Fruit fly (Drosophila melanogaster) whole organism, prepupa: ENCODE results near the gene Cpr64Ad.

Experiments used
- CG10669 ChIP-seq: fragments of 200-800 bp; sonication (Bioruptor generic); optimal IDR thresholded peaks from 3 replicates; lab custom pipeline; 2018; ENCODE audit warnings: missing biosample characterization, mild to moderate bottlenecking, missing genetic modification characterization, moderate library complexity
- CG11294 ChIP-seq: fragments of 200-800 bp; sonication (Bioruptor generic); IDR thresholded peaks from 2 replicates; pipeline ENCODE4 v1.3.6; 2022; ENCODE audit warnings: missing biosample characterization, missing genetic modification characterization
- CG11902 ChIP-seq: fragments of 200-800 bp; sonication (Bioruptor generic); optimal IDR thresholded peaks from 3 replicates; lab custom pipeline; 2016; ENCODE audit warnings: missing biosample characterization, missing genetic modification characterization
- CG15336 ChIP-seq: fragments of 200-800 bp; sonication (Bioruptor generic); IDR thresholded peaks from 2 replicates; pipeline ENCODE4 v1.3.6; 2022; ENCODE audit warnings: missing biosample characterization, missing genetic modification characterization
- CG1621 ChIP-seq: fragments of 200-800 bp; sonication (Bioruptor generic); optimal IDR thresholded peaks from 3 replicates; lab custom pipeline; 2018; ENCODE audit warnings: missing biosample characterization, mild to moderate bottlenecking, missing genetic modification characterization
- CG16779 ChIP-seq: fragments of 200-800 bp; sonication (Bioruptor generic); optimal IDR thresholded peaks from 3 replicates; lab custom pipeline; 2017; ENCODE audit warnings: missing biosample characterization, mild to moderate bottlenecking, missing genetic modification characterization
- CG31627 ChIP-seq: fragments of 200-800 bp; sonication (Bioruptor generic); optimal IDR thresholded peaks from 3 replicates; lab custom pipeline; 2016; ENCODE audit warnings: missing biosample characterization, missing genetic modification characterization
- CG32006 ChIP-seq: fragments of 200-800 bp; sonication (Bioruptor generic); optimal IDR thresholded peaks from 3 replicates; lab custom pipeline; 2017; ENCODE audit warnings: missing biosample characterization, mild to moderate bottlenecking, missing genetic modification characterization
- CG34406 ChIP-seq: fragments of 200-800 bp; sonication (Bioruptor generic); optimal IDR thresholded peaks from 3 replicates; lab custom pipeline; 2016; ENCODE audit warnings: missing biosample characterization, missing genetic modification characterization
- CG3919 ChIP-seq: fragments of 200-800 bp; sonication (Bioruptor generic); optimal IDR thresholded peaks from 3 replicates; lab custom pipeline; 2016; ENCODE audit warnings: missing biosample characterization, missing genetic modification characterization
- CG4318 ChIP-seq: fragments of 200-800 bp; sonication (Bioruptor generic); optimal IDR thresholded peaks from 3 replicates; lab custom pipeline; 2017; ENCODE audit warnings: missing biosample characterization, mild to moderate bottlenecking, missing genetic modification characterization
- CG6163 ChIP-seq: fragments of 200-800 bp; sonication (Bioruptor generic); IDR thresholded peaks from 3 replicates; pipeline ENCODE4 v1.3.6; 2022; ENCODE audit warnings: missing biosample characterization, missing genetic modification characterization
- CG6276 ChIP-seq: fragments of 200-800 bp; sonication (Bioruptor generic); optimal IDR thresholded peaks from 2 replicates; lab custom pipeline; 2017; ENCODE audit warnings: missing biosample characterization, mild to moderate bottlenecking, missing genetic modification characterization
- CG7368 ChIP-seq: fragments of 200-800 bp; sonication (Bioruptor generic); optimal IDR thresholded peaks from 3 replicates; lab custom pipeline; 2016; ENCODE audit warnings: missing biosample characterization, missing genetic modification characterization
- CG8632 ChIP-seq: fragments of 200-800 bp; sonication (Bioruptor generic); optimal IDR thresholded peaks from 3 replicates; lab custom pipeline; 2016; ENCODE audit warnings: missing biosample characterization, missing genetic modification characterization
- CG9139 ChIP-seq: fragments of 200-800 bp; sonication (Bioruptor generic); optimal IDR thresholded peaks from 3 replicates; lab custom pipeline; 2017; ENCODE audit warnings: missing biosample characterization, mild to moderate bottlenecking, missing genetic modification characterization
- Eip75B ChIP-seq: fragments of 200-800 bp; sonication (Bioruptor generic); optimal IDR thresholded peaks from 3 replicates; lab custom pipeline; 2016; ENCODE audit warnings: missing biosample characterization, missing genetic modification characterization
- Eip93F ChIP-seq: fragments of 200-800 bp; sonication (Bioruptor generic); optimal IDR thresholded peaks from 2 replicates; lab custom pipeline; 2016; ENCODE audit warnings: missing biosample characterization, mild to moderate bottlenecking, missing genetic modification characterization
- Ets21C ChIP-seq: fragments of 200-800 bp; sonication (Bioruptor generic); optimal IDR thresholded peaks from 3 replicates; lab custom pipeline; 2016; ENCODE audit warnings: missing biosample characterization, missing genetic modification characterization
- Ets96B ChIP-seq: fragments of 200-800 bp; optimal IDR thresholded peaks from 2 replicates; lab custom pipeline; 2019; ENCODE audit warnings: missing biosample characterization, mild to moderate bottlenecking, missing genetic modification characterization, moderate library complexity
- Hr39 ChIP-seq: fragments of 200-800 bp; sonication (Bioruptor generic); optimal IDR thresholded peaks from 2 replicates; lab custom pipeline; 2016; ENCODE audit warnings: missing biosample characterization, missing genetic modification characterization
- Hr4 ChIP-seq: fragments of 200-800 bp; sonication (Bioruptor generic); optimal IDR thresholded peaks from 3 replicates; lab custom pipeline; 2016; ENCODE audit warnings: missing biosample characterization, missing genetic modification characterization
- Lpt ChIP-seq: fragments of 200-800 bp; sonication (Bioruptor generic); optimal IDR thresholded peaks from 3 replicates; lab custom pipeline; 2016; ENCODE audit warnings: missing biosample characterization, missing genetic modification characterization
- Sox102F ChIP-seq: fragments of 200-800 bp; sonication (Bioruptor generic); optimal IDR thresholded peaks from 2 replicates; lab custom pipeline; 2016; ENCODE audit warnings: missing biosample characterization, mild to moderate bottlenecking, missing genetic modification characterization
- Sox14 ChIP-seq: fragments of 200-800 bp; sonication (Bioruptor generic); optimal IDR thresholded peaks from 3 replicates; lab custom pipeline; 2016; ENCODE audit warnings: missing biosample characterization, missing genetic modification characterization
- Sox15 ChIP-seq: fragments of 200-800 bp; sonication (Bioruptor generic); optimal IDR thresholded peaks from 3 replicates; lab custom pipeline; 2016; ENCODE audit warnings: missing biosample characterization, missing genetic modification characterization
- cyc ChIP-seq: fragments of 200-800 bp; sonication (Bioruptor generic); optimal IDR thresholded peaks from 3 replicates; lab custom pipeline; 2016; ENCODE audit warnings: missing biosample characterization, missing genetic modification characterization
- dac ChIP-seq: fragments of 200-800 bp; sonication (Bioruptor generic); optimal IDR thresholded peaks from 2 replicates; lab custom pipeline; 2017; ENCODE audit warnings: missing biosample characterization, mild to moderate bottlenecking, missing genetic modification characterization
- dsx ChIP-seq: fragments of 200-800 bp; optimal IDR thresholded peaks from 3 replicates; lab custom pipeline; 2019; ENCODE audit warnings: missing biosample characterization, mild to moderate bottlenecking, missing genetic modification characterization, moderate library complexity; ENCODE audit not compliant: poor library complexity, severe bottlenecking
- esn ChIP-seq: fragments of 200-800 bp; sonication (Bioruptor generic); optimal IDR thresholded peaks from 2 replicates; lab custom pipeline; 2016; ENCODE audit warnings: missing biosample characterization, mild to moderate bottlenecking, missing genetic modification characterization, moderate library complexity
- fd59A ChIP-seq: fragments of 200-800 bp; sonication (Bioruptor generic); optimal IDR thresholded peaks from 2 replicates; lab custom pipeline; 2017; ENCODE audit warnings: missing biosample characterization, mild to moderate bottlenecking, missing genetic modification characterization, missing genetic modification reagents
- fd85E ChIP-seq: fragments of 200-800 bp; sonication (Bioruptor generic); optimal IDR thresholded peaks from 3 replicates; lab custom pipeline; 2016; ENCODE audit warnings: missing biosample characterization, missing genetic modification characterization
- fkh ChIP-seq: fragments of 200-800 bp; sonication (Bioruptor generic); optimal IDR thresholded peaks from 3 replicates; lab custom pipeline; 2017; ENCODE audit warnings: missing biosample characterization, mild to moderate bottlenecking, missing genetic modification characterization, moderate library complexity
- lz ChIP-seq: fragments of 200-800 bp; sonication (Bioruptor generic); optimal IDR thresholded peaks from 3 replicates; lab custom pipeline; 2016; ENCODE audit warnings: missing biosample characterization, missing genetic modification characterization
- pdm3 ChIP-seq: fragments of 200-800 bp; sonication (Bioruptor generic); optimal IDR thresholded peaks from 3 replicates; lab custom pipeline; 2016; ENCODE audit warnings: missing biosample characterization, missing genetic modification characterization
- salr ChIP-seq, 2 experiments: fragments of 200-800 bp; sonication (Bioruptor generic); optimal IDR thresholded peaks; 3 replicates each; lab custom pipeline; 2016 to 2018; ENCODE audit warnings: missing biosample characterization in 2 of 2, missing genetic modification characterization in 2 of 2, mild to moderate bottlenecking in 1 of 2
- spab ChIP-seq: fragments of 200-800 bp; sonication (Bioruptor generic); optimal IDR thresholded peaks from 2 replicates; lab custom pipeline; 2017; ENCODE audit warnings: missing biosample characterization, mild to moderate bottlenecking, missing genetic modification characterization, missing genetic modification reagents
- ss ChIP-seq, 2 experiments: fragments of 200-800 bp; sonication (Bioruptor generic); optimal IDR thresholded peaks; 2 replicates in 1 of 2; 3 replicates in 1 of 2; lab custom pipeline; 2017 to 2018; ENCODE audit warnings: mild to moderate bottlenecking in 2 of 2, missing biosample characterization in 2 of 2, missing genetic modification characterization in 2 of 2, moderate library complexity in 1 of 2
- svp ChIP-seq: fragments of 200-800 bp; sonication (Bioruptor generic); peaks from one replicate; lab custom pipeline; 2016; ENCODE audit warnings: missing biosample characterization, missing genetic modification characterization

Gene Cpr64Ad

DNA sequence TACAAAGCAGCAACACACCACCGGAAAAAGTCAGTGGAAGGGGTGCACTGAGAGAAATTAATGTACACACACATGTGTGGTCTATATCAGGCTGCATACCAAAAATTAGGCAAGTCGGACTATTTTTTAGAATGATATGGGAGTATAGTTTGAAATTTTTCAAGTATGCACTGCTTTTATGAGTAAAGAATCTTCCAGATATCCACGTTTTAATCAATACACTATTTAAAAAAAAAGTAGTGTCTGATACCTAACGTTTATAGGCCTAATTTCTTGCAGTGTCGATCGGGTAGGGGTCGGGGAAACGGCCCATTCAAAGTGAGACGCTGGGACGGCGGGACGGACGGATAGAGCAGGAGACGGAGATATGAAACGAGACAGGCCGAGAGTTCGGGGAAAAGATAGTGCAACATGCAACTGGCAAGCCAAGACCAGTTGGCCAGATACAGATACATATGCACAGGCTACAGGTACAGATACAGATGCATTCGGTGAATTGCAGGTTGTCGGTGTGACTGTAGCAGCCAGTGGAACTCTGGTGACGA is 15.2 kb downstream of the Cpr64Ad start (continued):
- peak; percentile 93 for TF ChIP-seq Ets96B (tag; lab: Kevin White, UChicago)
- TF ChIP-seq CG8632 (GFP tag; lab: Kevin White, UChicago), result peak; percentile 82
- TF ChIP-seq Sox15 (GFP tag; lab: Kevin White, UChicago), result peak; percentile 81
- no peak for TF ChIP-seq Ets21C
- peak; percentile 39 for TF ChIP-seq Sox102F (GFP tag; lab: Kevin White, UChicago)
- peak; percentile 81 for TF ChIP-seq CG34406 (GFP tag; lab: Kevin White, UChicago)
- TF ChIP-seq ss (GFP tag; optimal IDR thresholded peaks at IDR 0.05; lab: Kevin White, UChicago), result peak; percentile 93 to 94
- peak; percentile 93 for TF ChIP-seq CG15336
- peak; percentile 87 for TF ChIP-seq CG6163 (GFP tag; lab: Robert Waterston, UW)
- TF ChIP-seq CG3919 (GFP tag; lab: Kevin White, UChicago), result peak; percentile 93
- TF ChIP-seq Sox14, result peak; percentile 91
- TF ChIP-seq Lpt (GFP tag; lab: Kevin White, UChicago), result peak; percentile 92
- peak; percentile 88 for TF ChIP-seq CG7368
- TF ChIP-seq fd85E, result peak; percentile 55
- TF ChIP-seq esn, result peak; percentile 67
- peak; percentile 79 for TF ChIP-seq CG11902 (GFP tag; lab: Kevin White, UChicago)
- TF ChIP-seq CG31627 (GFP tag; lab: Kevin White, UChicago), result peak; percentile 52
- peak; percentile 65 for TF ChIP-seq cyc
- TF ChIP-seq CG4318 (GFP tag; lab: Kevin White, UChicago), result peak; percentile 93
- TF ChIP-seq Eip93F (GFP tag; lab: Kevin White, UChicago), result no peak
- peak; percentile 88 for TF ChIP-seq CG1621
- TF ChIP-seq dac (GFP tag; lab: Kevin White, UChicago), result peak; percentile 92
- TF ChIP-seq CG9139 (GFP tag; lab: Kevin White, UChicago), result peak; percentile 87
- peak; percentile 93 for TF ChIP-seq pdm3
- TF ChIP-seq CG16779 (tag; lab: Kevin White, UChicago), result peak; percentile 86
- TF ChIP-seq CG6276 (GFP tag; lab: Kevin White, UChicago), result peak; percentile 91
- peak; percentile 89 for TF ChIP-seq dsx
- peak; percentile 73 for TF ChIP-seq CG11294 (GFP tag; lab: Robert Waterston, UW)
- TF ChIP-seq Hr4 (GFP tag; lab: Kevin White, UChicago), result peak; percentile 97
- peak; percentile 54 for TF ChIP-seq lz (GFP tag; lab: Kevin White, UChicago)
- peak; percentile 36 for TF ChIP-seq fkh (GFP tag; lab: Kevin White, UChicago)
- TF ChIP-seq Eip75B (GFP tag; lab: Kevin White, UChicago), result peak; percentile 93
- peak; percentile 93 for TF ChIP-seq spab
- peak; percentile 64 for TF ChIP-seq Hr39 (GFP tag; lab: Kevin White, UChicago)
- peak; percentile 93 for TF ChIP-seq fd59A (GFP tag; lab: Kevin White, UChicago)
- peak; percentile 97 for TF ChIP-seq CG32006
- TF ChIP-seq CG10669 (GFP tag; lab: Kevin White, UChicago), result peak; percentile 93
- peak; percentile 86 to 92 for TF ChIP-seq salr (GFP tag; optimal IDR thresholded peaks at IDR 0.05; lab: Kevin White, UChicago)
- peak; percentile 75 for TF ChIP-seq svp
- TF ChIP-seq, all 60 proteins: peak for 54

dm6 chr3L:4231401-4232014 is 16.3 kb downstream of the Cpr64Ad start:
- no peak for TF ChIP-seq Sox15 (GFP tag; lab: Kevin White, UChicago)
- peak; percentile 96 for TF ChIP-seq svp
